Worm (Caenorhabditis elegans) whole organism, late embryonic: Measurements from ENCODE around the gene F49F1.17.

Experiments
- ama-1 ChIP-seq: fragments of 150-350 bp; optimal IDR thresholded peaks from 2 replicates; lab custom pipeline; 2014
- elt-2 ChIP-seq: sonication (generic microtip); optimal IDR thresholded peaks from 2 replicates; lab custom pipeline; 2016; ENCODE audit warnings: missing genetic modification reagents, missing genetic modification characterization, missing compliant biosample characterization
- fkh-6 ChIP-seq: sonication (generic microtip); optimal IDR thresholded peaks from 2 replicates; lab custom pipeline; 2016; ENCODE audit warnings: missing genetic modification characterization, missing compliant biosample characterization
- nfya-1 ChIP-seq: sonication (generic microtip); optimal IDR thresholded peaks from 2 replicates; lab custom pipeline; 2017; ENCODE audit warnings: missing genetic modification characterization, mild to moderate bottlenecking, missing compliant biosample characterization, antibody characterized with exemption, moderate library complexity
- ref-2 ChIP-seq: sonication (generic microtip); optimal IDR thresholded peaks from 2 replicates; lab custom pipeline; 2016; ENCODE audit warnings: missing genetic modification characterization, missing compliant biosample characterization
- tbx-7 ChIP-seq: sonication (generic microtip); optimal IDR thresholded peaks from 2 replicates; lab custom pipeline; 2016; ENCODE audit warnings: missing genotype, missing genetic modification characterization, missing compliant biosample characterization
- unc-3 ChIP-seq, 2 experiments: fragments of 200-800 bp in 1 of 2; sonication (Bioruptor generic) in 1 of 2; sonication (generic microtip) in 1 of 2; conservative IDR thresholded peaks in 1 of 2; optimal IDR thresholded peaks in 1 of 2; 2 replicates each; pipeline versions ENCODE4 v1.3.6 to Lab custom; 2016 to 2022; ENCODE audit warnings: missing compliant biosample characterization in 2 of 2, missing genetic modification characterization in 2 of 2, missing genetic modification reagents in 1 of 2

DNA sequence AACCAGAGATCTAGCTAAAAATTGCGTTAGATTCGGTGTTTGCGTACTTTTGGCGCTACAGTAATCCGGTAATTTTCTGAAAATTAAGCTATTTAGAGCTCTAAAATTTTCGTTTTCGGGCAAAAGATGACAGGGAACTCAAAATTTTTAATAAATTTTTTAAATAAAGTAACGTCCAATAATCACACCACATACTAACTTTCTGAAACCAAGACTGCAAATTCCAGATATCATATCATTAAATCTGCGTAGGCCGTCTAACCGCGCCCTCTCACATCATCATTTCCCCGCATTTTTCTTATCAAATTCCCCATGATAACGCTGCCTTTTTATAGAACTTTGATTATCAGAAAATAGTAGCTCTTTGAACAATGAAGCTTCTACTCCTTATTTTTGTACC lies 18.2 kb downstream of the F49F1.17 start, which contains the start of gene drd-50:
- TF ChIP-seq fkh-6 (tag; lab: Kevin White, UChicago) (no peak), elt-2 (tag; lab: Kevin White, UChicago) (no peak), nfya-1 (tag; lab: Kevin White, UChicago) (no peak), ref-2 (tag; lab: Kevin White, UChicago) (no peak), tbx-7 (tag; lab: Kevin White, UChicago) (no peak), unc-3 (GFP tag; conservative IDR thresholded peaks at IDR 0.05; lab: Robert Waterston, UW) (no peak), unc-3 (tag; optimal IDR thresholded peaks at IDR 0.05; lab: Kevin White, UChicago) (no peak), ama-1 (lab: Kevin White, UChicago) (no peak)
